Worm (Caenorhabditis elegans) whole organism, young adult: ENCODE results near the gene C28D4.10.

ENCODE experiments used
- B0035.1 ChIP-seq: sonication (generic microtip); optimal IDR thresholded peaks from 2 replicates; lab custom pipeline; 2016; ENCODE audit warnings: missing genetic modification characterization, mild to moderate bottlenecking, missing compliant biosample characterization, missing genotype, missing genetic modification reagents
- B0261.1 ChIP-seq: sonication (generic microtip); optimal IDR thresholded peaks from 2 replicates; lab custom pipeline; 2016; ENCODE audit warnings: mild to moderate bottlenecking, missing genetic modification characterization, moderate library complexity, missing compliant biosample characterization
- B0336.3 ChIP-seq: fragments of 200-800 bp; sonication (Bioruptor generic); IDR thresholded peaks from 2 replicates; pipeline ENCODE4 v1.3.6; 2022; ENCODE audit warnings: missing genetic modification characterization, missing compliant biosample characterization
- C17E4.6 ChIP-seq: fragments of 200-800 bp; sonication (Bioruptor generic); IDR thresholded peaks from 2 replicates; pipeline ENCODE4 v1.3.6; 2022; ENCODE audit warnings: missing genetic modification reagents, missing genetic modification characterization, missing compliant biosample characterization
- F23B12.7 ChIP-seq: sonication (generic microtip); optimal IDR thresholded peaks from 2 replicates; lab custom pipeline; 2017; ENCODE audit warnings: missing genetic modification characterization, mild to moderate bottlenecking, missing compliant biosample characterization, antibody characterized with exemption, moderate library complexity; ENCODE audit not compliant: insufficient read depth
- F33H1.4 ChIP-seq: fragments of 200-800 bp; sonication (Bioruptor generic); IDR thresholded peaks from 2 replicates; pipeline ENCODE4 v1.3.6; 2022; ENCODE audit warnings: missing genetic modification reagents, missing genetic modification characterization, missing compliant biosample characterization
- F37B4.10 ChIP-seq: fragments of 200-800 bp; sonication (Bioruptor generic); IDR thresholded peaks from 2 replicates; pipeline ENCODE4 v1.3.6; 2022; ENCODE audit warnings: missing genetic modification characterization, missing compliant biosample characterization
- F57A8.1 ChIP-seq: fragments of 200-800 bp; sonication (Bioruptor generic); optimal IDR thresholded peaks from 2 replicates; lab custom pipeline; 2018; ENCODE audit warnings: mild to moderate bottlenecking, missing genetic modification characterization, moderate library complexity, missing compliant biosample characterization
- K11D2.4 ChIP-seq: fragments of 200-800 bp; sonication (Bioruptor generic); IDR thresholded peaks from 2 replicates; pipeline ENCODE4 v1.3.6; 2022; ENCODE audit warnings: missing genetic modification reagents, missing genetic modification characterization, missing compliant biosample characterization
- K12H6.12 ChIP-seq: fragments of 200-800 bp; sonication (Bioruptor generic); optimal IDR thresholded peaks from 2 replicates; lab custom pipeline; 2018; ENCODE audit warnings: mild to moderate bottlenecking, missing genetic modification characterization, missing compliant biosample characterization
- T07F8.4 ChIP-seq: sonication (generic microtip); optimal IDR thresholded peaks from 2 replicates; lab custom pipeline; 2016; ENCODE audit warnings: mild to moderate bottlenecking, missing genetic modification characterization, moderate library complexity, missing compliant biosample characterization
- T26A5.8 ChIP-seq: sonication (generic microtip); optimal IDR thresholded peaks from 2 replicates; lab custom pipeline; 2016; ENCODE audit warnings: missing genetic modification characterization, missing compliant biosample characterization
- Y67H2A.10 ChIP-seq: fragments of 200-800 bp; sonication (Bioruptor generic); conservative IDR thresholded peaks from 2 replicates; pipeline ENCODE4 v1.3.6; 2022; ENCODE audit warnings: missing genetic modification reagents, missing genetic modification characterization, missing compliant biosample characterization
- Y79H2A.3 ChIP-seq: fragments of 200-800 bp; sonication (Bioruptor generic); conservative IDR thresholded peaks from 2 replicates; pipeline ENCODE4 v1.3.6; 2022; ENCODE audit warnings: missing genetic modification reagents, missing genetic modification characterization, missing compliant biosample characterization
- ZK185.1 ChIP-seq: sonication (generic microtip); optimal IDR thresholded peaks from 2 replicates; lab custom pipeline; 2016; ENCODE audit warnings: mild to moderate bottlenecking, missing genetic modification characterization, missing compliant biosample characterization; ENCODE audit not compliant: poor library complexity, severe bottlenecking
- bed-2 ChIP-seq: fragments of 200-800 bp; sonication (Bioruptor generic); IDR thresholded peaks from 2 replicates; pipeline ENCODE4 v1.3.6; 2022; ENCODE audit warnings: missing genetic modification reagents, missing genetic modification characterization, missing compliant biosample characterization
- cebp-2 ChIP-seq: fragments of 200-800 bp; sonication (Bioruptor generic); IDR thresholded peaks from 2 replicates; pipeline ENCODE4 v1.3.6; 2022; ENCODE audit warnings: missing genetic modification characterization, missing compliant biosample characterization
- ceh-40 ChIP-seq: fragments of 200-800 bp; sonication (Bioruptor generic); IDR thresholded peaks from 2 replicates; pipeline ENCODE4 v1.3.6; 2022; ENCODE audit warnings: missing genetic modification characterization, missing compliant biosample characterization
- ceh-58 ChIP-seq: fragments of 200-800 bp; sonication (Bioruptor generic); IDR thresholded peaks from 2 replicates; pipeline ENCODE4 v1.3.6; 2022; ENCODE audit warnings: missing genetic modification characterization, missing compliant biosample characterization
- ceh-79 ChIP-seq: sonication (generic microtip); optimal IDR thresholded peaks from 2 replicates; lab custom pipeline; 2017; ENCODE audit warnings: mild to moderate bottlenecking, missing genetic modification characterization, missing compliant biosample characterization
- ceh-91 ChIP-seq: fragments of 200-800 bp; sonication (Bioruptor generic); IDR thresholded peaks from 2 replicates; pipeline ENCODE4 v1.3.6; 2022; ENCODE audit warnings: missing genetic modification reagents, missing genetic modification characterization, missing compliant biosample characterization
- dox-1 ChIP-seq: fragments of 200-800 bp; sonication (Bioruptor generic); IDR thresholded peaks from 2 replicates; pipeline ENCODE4 v1.3.6; 2022; ENCODE audit warnings: missing genetic modification reagents, missing genetic modification characterization, missing compliant biosample characterization
- egrh-3 ChIP-seq: fragments of 200-800 bp; sonication (Bioruptor generic); IDR thresholded peaks from 2 replicates; pipeline ENCODE4 v1.3.6; 2022; ENCODE audit warnings: missing genetic modification reagents, missing genetic modification characterization, missing compliant biosample characterization
- fkh-3 ChIP-seq: sonication (generic microtip); optimal IDR thresholded peaks from 2 replicates; lab custom pipeline; 2016; ENCODE audit warnings: mild to moderate bottlenecking, missing genetic modification characterization, missing compliant biosample characterization
- hmg-1.2 ChIP-seq: fragments of 200-800 bp; sonication (Bioruptor generic); IDR thresholded peaks from 2 replicates; pipeline ENCODE4 v1.3.6; 2022; ENCODE audit warnings: missing genetic modification reagents, missing genetic modification characterization, missing compliant biosample characterization
- hrde-1 ChIP-seq: sonication (generic microtip); optimal IDR thresholded peaks from 2 replicates; lab custom pipeline; 2016; ENCODE audit warnings: missing genetic modification characterization, mild to moderate bottlenecking, missing compliant biosample characterization, moderate library complexity, missing genotype, missing genetic modification reagents, borderline replicate concordance
- hsf-1 ChIP-seq: fragments of 200-800 bp; sonication (Bioruptor generic); IDR thresholded peaks from 2 replicates; pipeline ENCODE4 v1.3.6; 2022; ENCODE audit warnings: missing genetic modification reagents, missing genetic modification characterization, missing compliant biosample characterization
- lag-1 ChIP-seq: fragments of 200-800 bp; sonication (Bioruptor generic); IDR thresholded peaks from 2 replicates; pipeline ENCODE4 v1.3.6; 2022; ENCODE audit warnings: missing genetic modification reagents, missing genetic modification characterization, missing compliant biosample characterization
- lin-26 ChIP-seq: fragments of 200-800 bp; sonication (Bioruptor generic); IDR thresholded peaks from 2 replicates; pipeline ENCODE4 v1.3.6; 2022; ENCODE audit warnings: missing genetic modification reagents, missing genetic modification characterization, missing compliant biosample characterization
- mes-4 ChIP-seq: sonication (generic microtip); optimal IDR thresholded peaks from 2 replicates; lab custom pipeline; 2016; ENCODE audit warnings: missing genotype, missing genetic modification characterization, missing compliant biosample characterization
- nfya-2 ChIP-seq: fragments of 200-800 bp; sonication (Bioruptor generic); IDR thresholded peaks from 2 replicates; pipeline ENCODE4 v1.3.6; 2022; ENCODE audit warnings: missing genetic modification reagents, missing genetic modification characterization, missing compliant biosample characterization
- rcor-1 ChIP-seq: fragments of 200-800 bp; sonication (Bioruptor generic); IDR thresholded peaks from 2 replicates; pipeline ENCODE4 v1.3.6; 2022; ENCODE audit warnings: missing genetic modification reagents, missing genetic modification characterization, missing compliant biosample characterization
- rpc-1 ChIP-seq, 2 experiments: fragments of 150-350 bp in 1 of 2; sonication (generic microtip) in 1 of 2; optimal IDR thresholded peaks; 2 replicates each; lab custom pipeline; 2014 to 2018; ENCODE audit warnings: missing biosample characterization in 1 of 2, missing genetic modification characterization in 1 of 2, missing genetic modification reagents in 1 of 2, missing genotype in 1 of 2
- sea-2 ChIP-seq: fragments of 200-800 bp; sonication (Bioruptor generic); IDR thresholded peaks from 2 replicates; pipeline ENCODE4 v1.3.6; 2022; ENCODE audit warnings: missing genetic modification characterization, missing compliant biosample characterization
- sptf-2 ChIP-seq: fragments of 200-800 bp; sonication (Bioruptor generic); optimal IDR thresholded peaks from 2 replicates; lab custom pipeline; 2018; ENCODE audit warnings: mild to moderate bottlenecking, missing genetic modification characterization, missing compliant biosample characterization
- tbx-9 ChIP-seq: sonication (generic microtip); optimal IDR thresholded peaks from 2 replicates; lab custom pipeline; 2016; ENCODE audit warnings: borderline replicate concordance, missing genetic modification characterization, inconsistent platforms, missing compliant biosample characterization
- unc-130 ChIP-seq: sonication (generic microtip); optimal IDR thresholded peaks from 2 replicates; lab custom pipeline; 2016; ENCODE audit warnings: missing genetic modification reagents, missing genetic modification characterization, missing compliant biosample characterization
- ztf-22 ChIP-seq: fragments of 200-800 bp; sonication (Bioruptor generic); optimal IDR thresholded peaks from 2 replicates; lab custom pipeline; 2018; ENCODE audit warnings: mild to moderate bottlenecking, missing genetic modification characterization, moderate library complexity, missing compliant biosample characterization
- ztf-6 ChIP-seq: fragments of 200-800 bp; sonication (Bioruptor generic); IDR thresholded peaks from 2 replicates; pipeline ENCODE4 v1.3.6; 2022; ENCODE audit warnings: missing genetic modification reagents, missing genetic modification characterization, missing compliant biosample characterization

Gene C28D4.10

ce11 chrIV:9723185-9723584, 15.1 kb upstream of the C28D4.10 start:
- TF ChIP-seq F57A8.1 (GFP tag; lab: Kevin White, UChicago) (no peak), ztf-22 (GFP tag; lab: Kevin White, UChicago) (no peak), C17E4.6 (GFP tag; lab: Robert Waterston, UW) (no peak), T07F8.4 (tag; lab: Kevin White, UChicago) (no peak), F23B12.7 (tag; lab: Kevin White, UChicago) (no peak), hsf-1 (GFP tag; lab: Robert Waterston, UW) (no peak), ceh-79 (tag; lab: Kevin White, UChicago) (no peak), ceh-91 (GFP tag; lab: Robert Waterston, UW) (no peak), B0035.1 (tag; lab: Kevin White, UChicago) (no peak), rpc-1 (optimal IDR thresholded peaks at IDR 0.05; lab: Kevin White, UChicago) (no peak), rpc-1 (tag; optimal IDR thresholded peaks at IDR 0.05; lab: Kevin White, UChicago) (no peak), cebp-2 (GFP tag; lab: Robert Waterston, UW) (no peak), nfya-2 (GFP tag; lab: Robert Waterston, UW) (no peak), mes-4 (tag; lab: Kevin White, UChicago) (no peak), hmg-1.2 (no peak), tbx-9 (no peak), egrh-3 (GFP tag; lab: Robert Waterston, UW) (no peak), fkh-3 (tag; lab: Kevin White, UChicago) (no peak), ceh-58 (GFP tag; lab: Robert Waterston, UW) (no peak), hrde-1 (tag; lab: Kevin White, UChicago) (no peak)

ce11 chrIV:9724948-9725347, 13.3 kb upstream of the C28D4.10 start, which contains the start of the genes nhr-138 and C28D4.18:
Gene nhr-138 (plus strand): TSS chrIV:9725251.
Gene C28D4.18 (plus strand): TSS chrIV:9725280.
- TF ChIP-seq Y67H2A.10 (no peak), lin-26 (no peak), B0336.3 (GFP tag; lab: Robert Waterston, UW) (no peak), dox-1 (no peak), ZK185.1 (tag; lab: Kevin White, UChicago) (no peak), T26A5.8 (tag; lab: Kevin White, UChicago) (no peak), lag-1 (GFP tag; lab: Robert Waterston, UW) (no peak), sea-2 (no peak), B0261.1 (no peak), rcor-1 (GFP tag; lab: Robert Waterston, UW) (no peak), ceh-40 (GFP tag; lab: Robert Waterston, UW) (no peak), K12H6.12 (no peak), ztf-6 (GFP tag; lab: Robert Waterston, UW) (no peak), K11D2.4 (no peak), T07F8.4 (tag; lab: Kevin White, UChicago) (no peak)

- no peak for TF ChIP-seq Y67H2A.10
- TF ChIP-seq sptf-2 (GFP tag; lab: Kevin White, UChicago): no peak
- TF ChIP-seq sea-2: no peak
- no peak for TF ChIP-seq Y79H2A.3 (GFP tag; lab: Robert Waterston, UW)
- TF ChIP-seq F33H1.4 (GFP tag; lab: Robert Waterston, UW): no peak
- no peak for TF ChIP-seq bed-2 (GFP tag; lab: Robert Waterston, UW)
- no peak for TF ChIP-seq unc-130 (GFP tag; lab: Kevin White, UChicago)
- TF ChIP-seq F37B4.10 (GFP tag; lab: Robert Waterston, UW): no peak
Observed at ce11 chrIV:9725468-9725985, 12.8 kb upstream of the C28D4.10 start.
